Worm (Caenorhabditis elegans): ENCODE results near the gene Y51B9A.5.

The Y51B9A.5 gene

ce11 chrII:9403846-9404245 lies at the start of gene Y51B9A.5:
Gene Y51B9A.5 (plus strand): TSS chrII:9404146.
- TF ChIP-seq blmp-1 (tag; optimal IDR thresholded peaks at IDR 0.05) (no peak), mab-5 (tag; optimal IDR thresholded peaks at IDR 0.05) (no peak), snpc-4 (tag; optimal IDR thresholded peaks at IDR 0.05) (no peak), unc-62 (GFP tag; optimal IDR thresholded peaks at IDR 0.05) (no peak), sptf-1 (tag; optimal IDR thresholded peaks at IDR 0.05) (no peak), ces-1 (GFP tag; optimal IDR thresholded peaks at IDR 0.05) (no peak), ceh-43 (GFP tag; optimal IDR thresholded peaks at IDR 0.05) (no peak), zip-8 (tag; optimal IDR thresholded peaks at IDR 0.05) (no peak), unc-39 (tag; optimal IDR thresholded peaks at IDR 0.05) (no peak), unc-120 (tag; optimal IDR thresholded peaks at IDR 0.05; ENCODE audit: poor library complexity, severe bottlenecking) (no peak), elt-3 (tag; optimal IDR thresholded peaks at IDR 0.05) (no peak), nhr-76 (tag; optimal IDR thresholded peaks at IDR 0.05) (no peak), hlh-1 (tag; optimal IDR thresholded peaks at IDR 0.05) (no peak), ceh-39 (tag; optimal IDR thresholded peaks at IDR 0.05) (no peak), sem-2 (GFP tag; optimal IDR thresholded peaks at IDR 0.05) (no peak), drap-1 (GFP tag; optimal IDR thresholded peaks at IDR 0.05) (no peak), pha-4 (tag; optimal IDR thresholded peaks at IDR 0.05) (no peak), M03D4.4 (tag; optimal IDR thresholded peaks at IDR 0.05) (no peak), mls-2 (tag; optimal IDR thresholded peaks at IDR 0.05) (no peak), ztf-11 (tag; optimal IDR thresholded peaks at IDR 0.05) (no peak)

- TF ChIP-seq ces-1 (GFP tag; optimal IDR thresholded peaks at IDR 0.05) = peak; percentile 57
- TF ChIP-seq lin-13 (tag; optimal IDR thresholded peaks at IDR 0.05) = peak; percentile 43
- no peak for TF ChIP-seq ceh-83 (GFP tag; optimal IDR thresholded peaks at IDR 0.05)
- peak; percentile 59 for TF ChIP-seq ztf-11 (tag; optimal IDR thresholded peaks at IDR 0.05)
- TF ChIP-seq mep-1 (tag; optimal IDR thresholded peaks at IDR 0.05) = peak; percentile 9
- TF ChIP-seq mls-2 (tag; optimal IDR thresholded peaks at IDR 0.05) = peak; percentile 54
- peak; percentile 33 for TF ChIP-seq sptf-1 (tag; optimal IDR thresholded peaks at IDR 0.05)
- TF ChIP-seq nhr-237 (tag; optimal IDR thresholded peaks at IDR 0.05) = peak; percentile 7
- peak; percentile 16 for TF ChIP-seq unc-120 (tag; optimal IDR thresholded peaks at IDR 0.05; ENCODE audit: poor library complexity, severe bottlenecking)
- TF ChIP-seq lsy-2 (tag; optimal IDR thresholded peaks at IDR 0.05) = peak; percentile 11
- TF ChIP-seq snpc-4 (tag; optimal IDR thresholded peaks at IDR 0.05) = no peak
- TF ChIP-seq drap-1 (GFP tag; optimal IDR thresholded peaks at IDR 0.05) = no peak
- TF ChIP-seq ham-2 (GFP tag; optimal IDR thresholded peaks at IDR 0.05) = peak; percentile 79
- TF ChIP-seq elt-3 (tag; optimal IDR thresholded peaks at IDR 0.05) = no peak
- no peak for TF ChIP-seq lin-32 (GFP tag; optimal IDR thresholded peaks at IDR 0.05)
- TF ChIP-seq pha-4 (tag; optimal IDR thresholded peaks at IDR 0.05) = peak; percentile 82
- TF ChIP-seq hlh-1 (tag; optimal IDR thresholded peaks at IDR 0.05) = peak; percentile 83
- TF ChIP-seq cnd-1 (tag; optimal IDR thresholded peaks at IDR 0.05) = peak; percentile 26
- TF ChIP-seq unc-62 (GFP tag; optimal IDR thresholded peaks at IDR 0.05) = peak; percentile 53
- peak; percentile 1 for TF ChIP-seq M03D4.4 (tag; optimal IDR thresholded peaks at IDR 0.05)
Observed at ce11 chrII:9356723-9357122, 47.2 kb upstream of the Y51B9A.5 start.

ce11 chrII:9358230-9358629 lies 45.7 kb upstream of the Y51B9A.5 start, which contains the start of gene mel-11:
Gene mel-11 (plus strand): TSS chrII:9358530.
- TF ChIP-seq lin-32 (GFP tag; optimal IDR thresholded peaks at IDR 0.05) (no peak), nhr-237 (tag; optimal IDR thresholded peaks at IDR 0.05) (no peak), sem-2 (GFP tag; optimal IDR thresholded peaks at IDR 0.05) (no peak), drap-1 (GFP tag; optimal IDR thresholded peaks at IDR 0.05) (no peak), ceh-39 (tag; optimal IDR thresholded peaks at IDR 0.05) (no peak), zip-8 (tag; optimal IDR thresholded peaks at IDR 0.05) (no peak), sptf-1 (tag; optimal IDR thresholded peaks at IDR 0.05) (no peak), hlh-1 (tag; optimal IDR thresholded peaks at IDR 0.05) (no peak), ceh-83 (GFP tag; optimal IDR thresholded peaks at IDR 0.05) (no peak), lin-13 (tag; optimal IDR thresholded peaks at IDR 0.05) (no peak), elt-1 (tag; optimal IDR thresholded peaks at IDR 0.05; ENCODE audit: borderline replicate concordance, insufficient read depth) (no peak), elt-3 (tag; optimal IDR thresholded peaks at IDR 0.05) (no peak), cnd-1 (tag; optimal IDR thresholded peaks at IDR 0.05) (no peak), ceh-43 (GFP tag; optimal IDR thresholded peaks at IDR 0.05) (no peak), nhr-76 (tag; optimal IDR thresholded peaks at IDR 0.05) (no peak), unc-39 (tag; optimal IDR thresholded peaks at IDR 0.05) (no peak), snpc-4 (tag; optimal IDR thresholded peaks at IDR 0.05) (no peak), mab-5 (tag; optimal IDR thresholded peaks at IDR 0.05) (no peak)

ce11 chrII:9362249-9362648 lies 41.7 kb upstream of the Y51B9A.5 start:
- TF ChIP-seq sptf-1 (tag; optimal IDR thresholded peaks at IDR 0.05) = no peak
- TF ChIP-seq nhr-76 (tag; optimal IDR thresholded peaks at IDR 0.05) = no peak
- TF ChIP-seq hlh-1 (tag; optimal IDR thresholded peaks at IDR 0.05) = no peak
- no peak for TF ChIP-seq unc-62 (GFP tag; optimal IDR thresholded peaks at IDR 0.05)
- TF ChIP-seq ceh-83 (GFP tag; optimal IDR thresholded peaks at IDR 0.05) = no peak
- TF ChIP-seq pha-4 (tag; optimal IDR thresholded peaks at IDR 0.05) = no peak
- TF ChIP-seq ces-1 (GFP tag; optimal IDR thresholded peaks at IDR 0.05) = no peak
- TF ChIP-seq ham-2 (GFP tag; optimal IDR thresholded peaks at IDR 0.05) = no peak

ce11 chrII:9369394-9369793 lies 34.6 kb upstream of the Y51B9A.5 start:
- TF ChIP-seq unc-62 (GFP tag; optimal IDR thresholded peaks at IDR 0.05) = no peak
- no peak for TF ChIP-seq drap-1 (GFP tag; optimal IDR thresholded peaks at IDR 0.05)
- TF ChIP-seq lsy-2 (tag; optimal IDR thresholded peaks at IDR 0.05) = no peak
- no peak for TF ChIP-seq tbx-8 (GFP tag; optimal IDR thresholded peaks at IDR 0.05)
- TF ChIP-seq ces-1 (GFP tag; optimal IDR thresholded peaks at IDR 0.05) = no peak
- no peak for TF ChIP-seq unc-120 (tag; optimal IDR thresholded peaks at IDR 0.05; ENCODE audit: poor library complexity, severe bottlenecking)
- no peak for TF ChIP-seq pha-4 (tag; optimal IDR thresholded peaks at IDR 0.05)
- TF ChIP-seq snpc-4 (tag; optimal IDR thresholded peaks at IDR 0.05) = no peak
- TF ChIP-seq elt-3 (tag; optimal IDR thresholded peaks at IDR 0.05) = no peak
- no peak for TF ChIP-seq blmp-1 (tag; optimal IDR thresholded peaks at IDR 0.05)
- no peak for TF ChIP-seq lin-13 (tag; optimal IDR thresholded peaks at IDR 0.05)
- no peak for TF ChIP-seq elt-1 (tag; optimal IDR thresholded peaks at IDR 0.05; ENCODE audit: borderline replicate concordance, insufficient read depth)
- no peak for TF ChIP-seq ztf-11 (tag; optimal IDR thresholded peaks at IDR 0.05)
- no peak for TF ChIP-seq nhr-76 (tag; optimal IDR thresholded peaks at IDR 0.05)
- no peak for TF ChIP-seq ceh-39 (tag; optimal IDR thresholded peaks at IDR 0.05)
